Worm (Caenorhabditis elegans) whole organism, L4 larva: ENCODE results near the gene T07C4.3.

ENCODE experiments used
- D1046.2 ChIP-seq: fragments of 200-800 bp; sonication (Bioruptor generic); IDR thresholded peaks from 2 replicates; pipeline ENCODE4 v1.3.6; 2022; ENCODE audit warnings: missing genetic modification characterization, missing compliant biosample characterization
- T20F7.1 ChIP-seq: fragments of 200-800 bp; sonication (Bioruptor generic); optimal IDR thresholded peaks from 2 replicates; lab custom pipeline; 2018; ENCODE audit warnings: mild to moderate bottlenecking, missing genetic modification characterization, missing compliant biosample characterization
- T26A8.4 ChIP-seq: fragments of 200-800 bp; sonication (Bioruptor generic); IDR thresholded peaks from 2 replicates; pipeline ENCODE4 v1.3.6; 2022; ENCODE audit warnings: missing genetic modification characterization, missing compliant biosample characterization
- Y75B8A.6 ChIP-seq: fragments of 200-800 bp; sonication (Bioruptor generic); IDR thresholded peaks from 2 replicates; pipeline ENCODE4 v1.3.6; 2022; ENCODE audit warnings: missing genetic modification reagents, missing genetic modification characterization, missing compliant biosample characterization
- aha-1 ChIP-seq: fragments of 150-350 bp; peaks from one replicate; lab custom pipeline; 2014; ENCODE audit warnings: missing biosample characterization, missing genetic modification characterization
- ama-1 ChIP-seq: fragments of 150-350 bp; optimal IDR thresholded peaks from 2 replicates; lab custom pipeline; 2014; ENCODE audit warnings: inconsistent platforms, mixed read lengths
- arid-1 ChIP-seq: fragments of 200-800 bp; sonication (Bioruptor generic); conservative IDR thresholded peaks from 2 replicates; pipeline ENCODE4 v1.3.6; 2022; ENCODE audit warnings: missing genetic modification reagents, missing genetic modification characterization, missing compliant biosample characterization
- ces-1 ChIP-seq: fragments of 150-350 bp; sonication (generic microtip); optimal IDR thresholded peaks from 4 replicates; lab custom pipeline; 2014; ENCODE audit warnings: missing biosample characterization, missing genetic modification reagents, missing genetic modification characterization
- daf-12 ChIP-seq: fragments of 150-350 bp; optimal IDR thresholded peaks from 2 replicates; lab custom pipeline; 2014; ENCODE audit warnings: missing biosample characterization, missing genetic modification reagents, missing genetic modification characterization
- daf-16 ChIP-seq, 3 experiments: sonication (generic microtip); optimal IDR thresholded peaks; 2 replicates each; lab custom pipeline; 2016 to 2017; ENCODE audit warnings: missing genetic modification characterization in 3 of 3, missing genetic modification reagents in 3 of 3, mild to moderate bottlenecking in 2 of 3, missing compliant biosample characterization in 2 of 3, missing biosample characterization in 1 of 3, moderate library complexity in 1 of 3
- daf-8 ChIP-seq: fragments of 200-800 bp; sonication (Bioruptor generic); IDR thresholded peaks from 2 replicates; pipeline ENCODE4 v1.3.6; 2022; ENCODE audit warnings: missing genetic modification characterization, missing compliant biosample characterization
- dmd-9 ChIP-seq: fragments of 200-800 bp; sonication (Bioruptor generic); IDR thresholded peaks from 2 replicates; pipeline ENCODE4 v1.3.6; 2022; ENCODE audit warnings: missing genetic modification reagents, missing genetic modification characterization, missing compliant biosample characterization
- dpl-1 ChIP-seq: fragments of 150-350 bp; optimal IDR thresholded peaks from 2 replicates; lab custom pipeline; 2014; ENCODE audit warnings: missing biosample characterization, missing genetic modification reagents, missing genetic modification characterization
- dve-1 ChIP-seq: sonication (generic microtip); optimal IDR thresholded peaks from 2 replicates; lab custom pipeline; 2017; ENCODE audit warnings: antibody characterized with exemption, mild to moderate bottlenecking, missing genetic modification characterization, missing compliant biosample characterization; ENCODE audit not compliant: insufficient read depth
- egl-27 ChIP-seq: sonication (generic microtip); optimal IDR thresholded peaks from 3 replicates; lab custom pipeline; 2017; ENCODE audit warnings: missing biosample characterization, missing genetic modification reagents, missing genetic modification characterization
- hif-1 ChIP-seq, 2 experiments: sonication (generic microtip); optimal IDR thresholded peaks; 2 replicates each; lab custom pipeline; 2016 to 2017; ENCODE audit warnings: missing compliant biosample characterization in 2 of 2, missing genetic modification characterization in 2 of 2, missing genetic modification reagents in 2 of 2, missing genotype in 2 of 2, mild to moderate bottlenecking in 1 of 2
- hlh-11 ChIP-seq: fragments of 200-800 bp; sonication (Bioruptor generic); optimal IDR thresholded peaks from 2 replicates; lab custom pipeline; 2018; ENCODE audit warnings: mild to moderate bottlenecking, missing genetic modification characterization, missing compliant biosample characterization
- hlh-30 ChIP-seq: sonication (generic microtip); optimal IDR thresholded peaks from 2 replicates; lab custom pipeline; 2017; ENCODE audit warnings: antibody characterized with exemption, mild to moderate bottlenecking, missing genetic modification characterization, missing compliant biosample characterization; ENCODE audit not compliant: insufficient read depth
- lim-7 ChIP-seq: fragments of 200-800 bp; sonication (Bioruptor generic); IDR thresholded peaks from 2 replicates; pipeline ENCODE4 v1.3.6; 2022; ENCODE audit warnings: missing genetic modification characterization, missing compliant biosample characterization
- lin-15B ChIP-seq: fragments of 150-350 bp; sonication (generic microtip); optimal IDR thresholded peaks from 3 replicates; lab custom pipeline; 2014; ENCODE audit warnings: missing biosample characterization, missing genetic modification characterization
- lin-29 ChIP-seq: fragments of 200-800 bp; sonication (Bioruptor generic); IDR thresholded peaks from 2 replicates; pipeline ENCODE4 v1.3.6; 2022; ENCODE audit warnings: missing genetic modification reagents, missing genetic modification characterization, missing compliant biosample characterization
- lin-39 ChIP-seq: fragments of 150-350 bp; optimal IDR thresholded peaks from 2 replicates; lab custom pipeline; 2014; ENCODE audit warnings: missing biosample characterization, missing genetic modification reagents, missing genetic modification characterization
- lir-3 ChIP-seq: sonication (generic microtip); optimal IDR thresholded peaks from 2 replicates; lab custom pipeline; 2016; ENCODE audit warnings: mild to moderate bottlenecking, missing genetic modification characterization, missing compliant biosample characterization
- lsy-2 ChIP-seq, 2 experiments: fragments of 150-350 bp in 1 of 2; sonication (generic microtip) in 1 of 2; optimal IDR thresholded peaks; 2 replicates each; lab custom pipeline; 2014 to 2017; ENCODE audit warnings: missing biosample characterization in 2 of 2, missing genetic modification characterization in 2 of 2
- mdl-1 ChIP-seq, 2 experiments: fragments of 150-350 bp in 1 of 2; sonication (generic microtip) in 1 of 2; optimal IDR thresholded peaks; 2 replicates each; lab custom pipeline; 2014 to 2017; ENCODE audit warnings: missing biosample characterization in 2 of 2, missing genetic modification characterization in 2 of 2
- mxl-2 ChIP-seq: fragments of 200-800 bp; sonication (Bioruptor generic); conservative IDR thresholded peaks from 2 replicates; pipeline ENCODE4 v1.3.6; 2022; ENCODE audit warnings: missing genetic modification reagents, missing genetic modification characterization, missing compliant biosample characterization
- nhr-10 ChIP-seq: fragments of 150-350 bp; optimal IDR thresholded peaks from 2 replicates; lab custom pipeline; 2014; ENCODE audit warnings: missing biosample characterization, missing genetic modification characterization
- nhr-237 ChIP-seq: sonication (generic microtip); optimal IDR thresholded peaks from 2 replicates; lab custom pipeline; 2017; ENCODE audit warnings: missing biosample characterization, missing genetic modification characterization
- nhr-25 ChIP-seq: sonication (generic microtip); optimal IDR thresholded peaks from 2 replicates; lab custom pipeline; 2017; ENCODE audit warnings: missing genetic modification characterization, mild to moderate bottlenecking, missing compliant biosample characterization, antibody characterized with exemption, moderate library complexity, borderline replicate concordance; ENCODE audit not compliant: insufficient read depth
- nhr-28 ChIP-seq: fragments of 150-350 bp; optimal IDR thresholded peaks from 2 replicates; lab custom pipeline; 2014; ENCODE audit warnings: missing biosample characterization, missing genetic modification characterization
- skn-1 ChIP-seq: fragments of 150-350 bp; optimal IDR thresholded peaks from 2 replicates; lab custom pipeline; 2014; ENCODE audit warnings: missing biosample characterization, missing genetic modification characterization
- snpc-4 ChIP-seq: fragments of 150-350 bp; optimal IDR thresholded peaks from 2 replicates; lab custom pipeline; 2014; ENCODE audit warnings: missing biosample characterization, missing genetic modification characterization
- tra-1 ChIP-seq: fragments of 200-800 bp; sonication (Bioruptor generic); IDR thresholded peaks from 2 replicates; pipeline ENCODE4 v1.3.6; 2022; ENCODE audit warnings: missing genetic modification reagents, missing genetic modification characterization, missing compliant biosample characterization
- unc-62 ChIP-seq, 3 experiments: fragments of 150-350 bp in 1 of 3; sonication (generic microtip); optimal IDR thresholded peaks in 2 of 3; peaks in 1 of 3; 1 replicate in 1 of 3; 2 replicates in 2 of 3; lab custom pipeline; 2014 to 2017; ENCODE audit warnings: missing biosample characterization in 3 of 3, missing genetic modification characterization in 3 of 3, missing genetic modification reagents in 3 of 3, missing genotype in 1 of 3
- zag-1 ChIP-seq: fragments of 150-350 bp; optimal IDR thresholded peaks from 2 replicates; lab custom pipeline; 2014; ENCODE audit warnings: missing biosample characterization, missing genetic modification characterization
- zfp-3 ChIP-seq: fragments of 200-800 bp; sonication (Bioruptor generic); conservative IDR thresholded peaks from 2 replicates; pipeline ENCODE4 v1.3.6; 2022; ENCODE audit warnings: missing genetic modification reagents, missing genetic modification characterization, missing compliant biosample characterization
- ztf-11 ChIP-seq: fragments of 150-350 bp; optimal IDR thresholded peaks from 2 replicates; lab custom pipeline; 2014; ENCODE audit warnings: missing biosample characterization, missing genetic modification characterization

T07C4.3 gene

ce11 chrIII:10337508-10338166 is 14.3 kb upstream of the T07C4.3 start, which contains the start of gene ttr-15 (continued):
- no peak for TF ChIP-seq T26A8.4 (GFP tag; lab: Robert Waterston, UW)
- TF ChIP-seq nhr-237 (tag; lab: Kevin White, UChicago) = no peak
- TF ChIP-seq Y75B8A.6 = no peak
- peak; percentile 13 for TF ChIP-seq nhr-10 (tag; lab: Kevin White, UChicago)
- TF ChIP-seq tra-1 (GFP tag; lab: Robert Waterston, UW) = 0 out of 2 replicates have a peak, but pooled peaks have one; percentile 28
- no peak for TF ChIP-seq ces-1 (GFP tag; lab: Kevin White, UChicago)
- TF ChIP-seq D1046.2 = no peak
- TF ChIP-seq daf-16 (GFP tag; optimal IDR thresholded peaks at IDR 0.05; lab: Kevin White, UChicago) = no peak
- TF ChIP-seq daf-16 (tag; optimal IDR thresholded peaks at IDR 0.05; lab: Kevin White, UChicago) = peak; percentile 16
- no peak for TF ChIP-seq snpc-4 (tag; lab: Kevin White, UChicago)
- no peak for TF ChIP-seq daf-12 (tag; lab: Kevin White, UChicago)
- TF ChIP-seq T20F7.1 = peak; percentile 54
- peak; percentile 34 for TF ChIP-seq hlh-30 (tag; lab: Kevin White, UChicago)
- TF ChIP-seq ztf-11 (tag; lab: Kevin White, UChicago) = no peak
- TF ChIP-seq hif-1 (tag; optimal IDR thresholded peaks at IDR 0.05; lab: Kevin White, UChicago) = no peak
- peak in 1 of 2 experiments; percentile 12 for TF ChIP-seq mdl-1 (tag; optimal IDR thresholded peaks at IDR 0.05; lab: Kevin White, UChicago)
- TF ChIP-seq egl-27 (tag; lab: Kevin White, UChicago) = no peak
- TF ChIP-seq nhr-28 (tag; lab: Kevin White, UChicago) = peak; percentile 41
- TF ChIP-seq aha-1 (tag; lab: Kevin White, UChicago) = peak; percentile 87

ce11 chrIII:10338992-10339852 is 12.7 kb upstream of the T07C4.3 start:
- TF ChIP-seq arid-1 (no peak), dmd-9 (GFP tag; lab: Robert Waterston, UW) (no peak), skn-1 (tag; lab: Kevin White, UChicago) (no peak), lim-7 (GFP tag; lab: Robert Waterston, UW) (no peak), daf-8 (GFP tag; lab: Robert Waterston, UW) (no peak), zag-1 (tag; lab: Kevin White, UChicago) (no peak), aha-1 (tag; lab: Kevin White, UChicago) (peak; percentile 62), lsy-2 (tag; optimal IDR thresholded peaks at IDR 0.05; lab: Kevin White, UChicago) (peak in 1 of 2 experiments; percentile 51), ama-1 (lab: Kevin White, UChicago) (peak; percentile 84), hlh-11 (tag; lab: Kevin White, UChicago) (no peak), daf-12 (tag; lab: Kevin White, UChicago) (no peak), dpl-1 (GFP tag; lab: Kevin White, UChicago) (no peak), lir-3 (no peak), dve-1 (peak; percentile 53), lin-15B (tag; lab: Kevin White, UChicago) (no peak), lin-29 (GFP tag; lab: Robert Waterston, UW) (no peak), nhr-237 (tag; lab: Kevin White, UChicago) (no peak), zfp-3 (GFP tag; lab: Robert Waterston, UW) (peak; percentile 74; the same call in 1 of the 2 replicates), lin-39 (tag; lab: Kevin White, UChicago) (no peak), unc-62 (GFP tag; optimal IDR thresholded peaks at IDR 0.05 in 1 of 2; lab: Kevin White, UChicago) (peak in 1 of 2 experiments; percentile 8), unc-62 (tag; optimal IDR thresholded peaks at IDR 0.05; lab: Kevin White, UChicago) (no peak), nhr-28 (tag; lab: Kevin White, UChicago) (peak; percentile 11), nhr-25 (peak; percentile 56), mxl-2 (GFP tag; lab: Robert Waterston, UW) (no peak)
